Worm (Caenorhabditis elegans): ENCODE results near the gene clec-36.

clec-36 gene

ce11 chrV:16836100-16836499 lies 12.3 kb downstream of the clec-36 start:
- TF ChIP-seq flt-1 (GFP tag; IDR thresholded peaks at IDR 0.05), result no peak
- no peak for TF ChIP-seq ceh-36 (tag; optimal IDR thresholded peaks at IDR 0.05)
- no peak for TF ChIP-seq aly-1 (tag; optimal IDR thresholded peaks at IDR 0.05)
- no peak for TF ChIP-seq sea-1 (GFP tag; conservative IDR thresholded peaks at IDR 0.05)
- TF ChIP-seq tbx-11 (GFP tag; IDR thresholded peaks at IDR 0.05), result no peak
- no peak for TF ChIP-seq tbx-37 (GFP tag; conservative IDR thresholded peaks at IDR 0.05)
- TF ChIP-seq hnd-1 (tag; optimal IDR thresholded peaks at IDR 0.05), result no peak
- no peak for TF ChIP-seq B0310.2 (tag; optimal IDR thresholded peaks at IDR 0.05)
- TF ChIP-seq ama-1 (optimal IDR thresholded peaks at IDR 0.05), result no peak
- TF ChIP-seq ceh-13 (GFP tag; optimal IDR thresholded peaks at IDR 0.05), result no peak

ce11 chrV:16834989-16835388 lies 13.4 kb downstream of the clec-36 start, which contains the start of gene tni-3:
Gene tni-3 (minus strand): TSS chrV:16835128.
- no peak for TF ChIP-seq pes-1 (GFP tag; IDR thresholded peaks at IDR 0.05)
- TF ChIP-seq scrt-1 (GFP tag; IDR thresholded peaks at IDR 0.05), result no peak
- TF ChIP-seq hmbx-1 (tag; optimal IDR thresholded peaks at IDR 0.05), result no peak
- TF ChIP-seq sea-1 (GFP tag; conservative IDR thresholded peaks at IDR 0.05), result no peak
- TF ChIP-seq tra-4 (tag; optimal IDR thresholded peaks at IDR 0.05), result no peak
- TF ChIP-seq tbx-37 (GFP tag; conservative IDR thresholded peaks at IDR 0.05), result no peak

ce11 chrV:16833672-16834071 lies 14.7 kb downstream of the clec-36 start:
- TF ChIP-seq ets-7 (tag; optimal IDR thresholded peaks at IDR 0.05) (no peak), pes-1 (GFP tag; IDR thresholded peaks at IDR 0.05) (no peak), tra-4 (tag; optimal IDR thresholded peaks at IDR 0.05) (no peak), B0310.2 (tag; optimal IDR thresholded peaks at IDR 0.05) (no peak), flt-1 (GFP tag; IDR thresholded peaks at IDR 0.05) (no peak), tbx-37 (GFP tag; conservative IDR thresholded peaks at IDR 0.05) (no peak), hmbx-1 (tag; optimal IDR thresholded peaks at IDR 0.05) (no peak), ama-1 (optimal IDR thresholded peaks at IDR 0.05) (no peak), hmg-4 (GFP tag; optimal IDR thresholded peaks at IDR 0.05) (no peak), ceh-13 (GFP tag; optimal IDR thresholded peaks at IDR 0.05) (no peak), F13C5.2 (tag; optimal IDR thresholded peaks at IDR 0.05) (no peak), aly-1 (tag; optimal IDR thresholded peaks at IDR 0.05) (no peak), hnd-1 (tag; optimal IDR thresholded peaks at IDR 0.05) (no peak), ceh-36 (tag; optimal IDR thresholded peaks at IDR 0.05) (no peak), sea-1 (GFP tag; conservative IDR thresholded peaks at IDR 0.05) (no peak), tbx-11 (GFP tag; IDR thresholded peaks at IDR 0.05) (no peak), scrt-1 (GFP tag; IDR thresholded peaks at IDR 0.05) (no peak)

DNA sequence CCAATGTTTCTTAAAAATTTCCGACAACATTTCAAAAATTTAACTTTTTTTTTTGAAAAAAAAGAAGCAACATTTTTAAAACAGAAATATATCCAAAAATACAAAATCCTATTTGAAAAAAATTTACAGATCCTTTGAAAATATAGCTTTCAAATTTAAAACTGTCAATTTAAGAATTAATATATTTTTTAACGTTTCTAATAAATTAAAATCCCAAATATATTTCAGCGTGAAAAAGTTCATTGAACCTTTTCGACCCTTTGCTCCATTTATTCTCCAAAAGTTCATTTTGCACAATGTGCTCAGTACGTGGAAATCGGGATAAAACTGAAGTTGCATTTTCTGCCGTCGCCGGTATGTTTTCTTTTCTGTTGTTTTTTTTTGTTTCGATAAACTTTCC lies 15.5 kb downstream of the clec-36 start, which contains the start of gene phy-3:
TSS of gene phy-3 (plus strand) at position 301 of the 400 bp plus-strand sequence.
- TF ChIP-seq pes-1 (GFP tag; IDR thresholded peaks at IDR 0.05) (no peak), hmbx-1 (tag; optimal IDR thresholded peaks at IDR 0.05) (no peak), aly-1 (tag; optimal IDR thresholded peaks at IDR 0.05) (no peak), hnd-1 (tag; optimal IDR thresholded peaks at IDR 0.05) (no peak), sea-1 (GFP tag; conservative IDR thresholded peaks at IDR 0.05) (no peak), tbx-11 (GFP tag; IDR thresholded peaks at IDR 0.05) (no peak), tra-4 (tag; optimal IDR thresholded peaks at IDR 0.05) (no peak), B0310.2 (tag; optimal IDR thresholded peaks at IDR 0.05) (no peak), flt-1 (GFP tag; IDR thresholded peaks at IDR 0.05) (no peak), ets-7 (tag; optimal IDR thresholded peaks at IDR 0.05) (no peak)

ce11 chrV:16831921-16832320 lies 16.5 kb downstream of the clec-36 start, which contains the start of gene srh-215:
Gene srh-215 (minus strand): TSS chrV:16832021.
- TF ChIP-seq sea-1 (GFP tag; conservative IDR thresholded peaks at IDR 0.05) (no peak), tbx-37 (GFP tag; conservative IDR thresholded peaks at IDR 0.05) (no peak), ceh-13 (GFP tag; optimal IDR thresholded peaks at IDR 0.05) (no peak), pes-1 (GFP tag; IDR thresholded peaks at IDR 0.05) (no peak), ets-7 (tag; optimal IDR thresholded peaks at IDR 0.05) (no peak), B0310.2 (tag; optimal IDR thresholded peaks at IDR 0.05) (no peak), hmg-4 (GFP tag; optimal IDR thresholded peaks at IDR 0.05) (no peak), flt-1 (GFP tag; IDR thresholded peaks at IDR 0.05) (no peak), aly-1 (tag; optimal IDR thresholded peaks at IDR 0.05) (no peak), scrt-1 (GFP tag; IDR thresholded peaks at IDR 0.05) (no peak), F13C5.2 (tag; optimal IDR thresholded peaks at IDR 0.05) (no peak)

ce11 chrV:16831310-16831709 lies 17.1 kb downstream of the clec-36 start:
- no peak for TF ChIP-seq ama-1 (optimal IDR thresholded peaks at IDR 0.05)
- TF ChIP-seq tbx-37 (GFP tag; conservative IDR thresholded peaks at IDR 0.05), result no peak
- no peak for TF ChIP-seq pes-1 (GFP tag; IDR thresholded peaks at IDR 0.05)
- no peak for TF ChIP-seq F13C5.2 (tag; optimal IDR thresholded peaks at IDR 0.05)
- TF ChIP-seq tra-4 (tag; optimal IDR thresholded peaks at IDR 0.05), result no peak
- no peak for TF ChIP-seq B0310.2 (tag; optimal IDR thresholded peaks at IDR 0.05)
- no peak for TF ChIP-seq hmbx-1 (tag; optimal IDR thresholded peaks at IDR 0.05)
- no peak for TF ChIP-seq ceh-36 (tag; optimal IDR thresholded peaks at IDR 0.05)
- no peak for TF ChIP-seq aly-1 (tag; optimal IDR thresholded peaks at IDR 0.05)
- TF ChIP-seq hnd-1 (tag; optimal IDR thresholded peaks at IDR 0.05), result no peak
- TF ChIP-seq ets-7 (tag; optimal IDR thresholded peaks at IDR 0.05), result no peak
- no peak for TF ChIP-seq ceh-13 (GFP tag; optimal IDR thresholded peaks at IDR 0.05)
- TF ChIP-seq tbx-11 (GFP tag; IDR thresholded peaks at IDR 0.05), result no peak
- TF ChIP-seq sea-1 (GFP tag; conservative IDR thresholded peaks at IDR 0.05), result no peak
- TF ChIP-seq scrt-1 (GFP tag; IDR thresholded peaks at IDR 0.05), result no peak
- TF ChIP-seq hmg-4 (GFP tag; optimal IDR thresholded peaks at IDR 0.05), result no peak
- TF ChIP-seq flt-1 (GFP tag; IDR thresholded peaks at IDR 0.05), result no peak

DNA sequence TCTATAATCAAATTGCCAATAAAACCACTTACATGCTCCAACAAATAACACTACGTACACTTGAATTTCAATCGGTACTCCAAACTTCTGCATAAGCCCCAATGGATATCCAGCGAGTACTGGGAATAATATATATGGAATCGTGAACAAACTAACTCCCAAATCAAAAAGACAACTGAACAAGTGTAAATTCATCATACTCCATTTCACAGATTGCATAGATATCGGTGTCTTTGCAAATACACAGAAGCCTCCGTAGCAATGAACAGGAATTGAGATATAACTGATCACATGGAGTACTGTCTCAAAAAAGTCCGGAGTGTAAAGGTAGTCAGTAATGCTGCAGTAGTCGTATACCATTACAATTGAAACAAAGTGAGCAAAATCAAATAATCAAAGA lies 19.0 kb downstream of the clec-36 start, which contains the start of gene srh-214:
TSS of gene srh-214 (minus strand) at position 360 of the 400 bp plus-strand sequence.
- no peak for TF ChIP-seq hmg-4 (GFP tag; optimal IDR thresholded peaks at IDR 0.05)
- TF ChIP-seq ceh-36 (tag; optimal IDR thresholded peaks at IDR 0.05), result no peak
- no peak for TF ChIP-seq B0310.2 (tag; optimal IDR thresholded peaks at IDR 0.05)
- TF ChIP-seq flt-1 (GFP tag; IDR thresholded peaks at IDR 0.05), result no peak
- no peak for TF ChIP-seq tbx-37 (GFP tag; conservative IDR thresholded peaks at IDR 0.05)
- no peak for TF ChIP-seq ets-7 (tag; optimal IDR thresholded peaks at IDR 0.05)
- TF ChIP-seq hmbx-1 (tag; optimal IDR thresholded peaks at IDR 0.05), result no peak
- no peak for TF ChIP-seq ceh-13 (GFP tag; optimal IDR thresholded peaks at IDR 0.05)
- TF ChIP-seq tbx-11 (GFP tag; IDR thresholded peaks at IDR 0.05), result no peak
- TF ChIP-seq ama-1 (optimal IDR thresholded peaks at IDR 0.05), result no peak
